Worm (Caenorhabditis elegans) whole organism, L1 larva: Measurements from ENCODE around the gene F20B6.9.
A peak's percentile ranks its signal among the peaks of the same experiment; 100 is the strongest.

Experiments used
- C16A3.4 ChIP-seq: fragments of 150-350 bp; optimal IDR thresholded peaks from 2 replicates; lab custom pipeline; 2014; ENCODE audit warnings: missing biosample characterization, missing genetic modification characterization
- Y116A8C.19 ChIP-seq: sonication (generic microtip); optimal IDR thresholded peaks from 2 replicates; lab custom pipeline; 2016; ENCODE audit warnings: missing compliant biosample characterization, missing genetic modification characterization, borderline replicate concordance
- blmp-1 ChIP-seq: fragments of 150-350 bp; optimal IDR thresholded peaks from 2 replicates; lab custom pipeline; 2014; ENCODE audit warnings: missing biosample characterization, missing genetic modification characterization
- ceh-8 ChIP-seq: fragments of 200-800 bp; sonication (Bioruptor generic); optimal IDR thresholded peaks from 2 replicates; lab custom pipeline; 2018; ENCODE audit warnings: mild to moderate bottlenecking, missing genetic modification characterization, moderate library complexity, missing compliant biosample characterization
- dpl-1 ChIP-seq, 3 experiments: fragments of 150-350 bp in 2 of 3; sonication (generic microtip) in 1 of 3; optimal IDR thresholded peaks; 2 replicates each; lab custom pipeline; 2014 to 2017; ENCODE audit warnings: missing biosample characterization in 3 of 3, missing genetic modification characterization in 3 of 3, missing genetic modification reagents in 3 of 3
- efl-1 ChIP-seq, 4 experiments: fragments of 150-350 bp; optimal IDR thresholded peaks in 3 of 4; peaks in 1 of 4; 1 replicate in 1 of 4; 2 replicates in 3 of 4; lab custom pipeline; 2014; ENCODE audit warnings: missing biosample characterization in 2 of 4, missing genetic modification characterization in 2 of 4, missing genetic modification reagents in 2 of 4
- efl-3 ChIP-seq: fragments of 200-800 bp; sonication (Bioruptor generic); optimal IDR thresholded peaks from 2 replicates; lab custom pipeline; 2018; ENCODE audit warnings: mild to moderate bottlenecking, missing genetic modification characterization, missing compliant biosample characterization
- egl-13 ChIP-seq: sonication (generic microtip); optimal IDR thresholded peaks from 2 replicates; lab custom pipeline; 2016; ENCODE audit warnings: missing genotype, missing genetic modification reagents, missing genetic modification characterization, missing compliant biosample characterization
- elt-2 ChIP-seq: sonication (generic microtip); optimal IDR thresholded peaks from 2 replicates; lab custom pipeline; 2016; ENCODE audit warnings: missing genetic modification characterization, mild to moderate bottlenecking, inconsistent platforms, missing compliant biosample characterization, missing genetic modification reagents
- fkh-4 ChIP-seq: sonication (generic microtip); optimal IDR thresholded peaks from 2 replicates; lab custom pipeline; 2016; ENCODE audit warnings: missing compliant biosample characterization, missing genetic modification characterization, borderline replicate concordance
- fkh-8 ChIP-seq: sonication (generic microtip); optimal IDR thresholded peaks from 2 replicates; lab custom pipeline; 2016; ENCODE audit warnings: mild to moderate bottlenecking, missing genetic modification characterization, missing compliant biosample characterization
- fos-1 ChIP-seq: fragments of 150-350 bp; optimal IDR thresholded peaks from 2 replicates; lab custom pipeline; 2014; ENCODE audit warnings: missing biosample characterization, missing genetic modification characterization
- grh-1 ChIP-seq: fragments of 200-800 bp; sonication (Bioruptor generic); IDR thresholded peaks from 2 replicates; pipeline ENCODE4 v1.3.6; 2022; ENCODE audit warnings: missing genetic modification reagents, missing genetic modification characterization, missing compliant biosample characterization
- isw-1 ChIP-seq: fragments of 200-800 bp; sonication (Bioruptor generic); IDR thresholded peaks from 2 replicates; pipeline ENCODE4 v1.3.6; 2022; ENCODE audit warnings: missing genetic modification characterization, missing compliant biosample characterization
- jun-1 ChIP-seq: fragments of 150-350 bp; optimal IDR thresholded peaks from 2 replicates; lab custom pipeline; 2014; ENCODE audit warnings: missing biosample characterization, missing genetic modification reagents, missing genetic modification characterization
- lin-14 ChIP-seq: fragments of 200-800 bp; sonication (Bioruptor generic); optimal IDR thresholded peaks from 2 replicates; lab custom pipeline; 2018; ENCODE audit warnings: mild to moderate bottlenecking, missing genetic modification characterization, moderate library complexity, missing compliant biosample characterization
- lin-39 ChIP-seq: fragments of 150-350 bp; optimal IDR thresholded peaks from 2 replicates; lab custom pipeline; 2014; ENCODE audit warnings: missing biosample characterization, missing genetic modification reagents, missing genetic modification characterization
- lir-3 ChIP-seq: sonication (generic microtip); optimal IDR thresholded peaks from 2 replicates; lab custom pipeline; 2016; ENCODE audit warnings: mild to moderate bottlenecking, missing genetic modification characterization, moderate library complexity, missing compliant biosample characterization; ENCODE audit not compliant: poor library complexity
- mab-9 ChIP-seq: fragments of 200-800 bp; sonication (Bioruptor generic); IDR thresholded peaks from 2 replicates; pipeline ENCODE4 v1.3.6; 2022; ENCODE audit warnings: missing genetic modification reagents, missing genetic modification characterization, missing compliant biosample characterization
- mef-2 ChIP-seq: fragments of 150-350 bp; optimal IDR thresholded peaks from 2 replicates; lab custom pipeline; 2014; ENCODE audit warnings: missing biosample characterization, missing genetic modification characterization
- nhr-19 ChIP-seq: fragments of 200-800 bp; sonication (Bioruptor generic); conservative IDR thresholded peaks from 2 replicates; pipeline ENCODE4 v1.3.6; 2022; ENCODE audit warnings: missing genetic modification characterization, missing compliant biosample characterization
- nhr-20 ChIP-seq: sonication (generic microtip); optimal IDR thresholded peaks from 2 replicates; lab custom pipeline; 2016; ENCODE audit warnings: mild to moderate bottlenecking, missing genetic modification characterization, missing compliant biosample characterization
- nhr-71 ChIP-seq: sonication (generic microtip); optimal IDR thresholded peaks from 2 replicates; lab custom pipeline; 2016; ENCODE audit warnings: mild to moderate bottlenecking, missing genetic modification characterization, moderate library complexity, missing compliant biosample characterization
- nhr-76 ChIP-seq: sonication (generic microtip); optimal IDR thresholded peaks from 2 replicates; lab custom pipeline; 2017; ENCODE audit warnings: missing biosample characterization, missing genetic modification characterization
- nhr-77 ChIP-seq: fragments of 150-350 bp; optimal IDR thresholded peaks from 2 replicates; lab custom pipeline; 2014; ENCODE audit warnings: missing biosample characterization, missing genetic modification characterization
- nhr-85 ChIP-seq: sonication (generic microtip); peaks from one replicate; lab custom pipeline; 2016; ENCODE audit warnings: missing genetic modification characterization, inconsistent platforms, missing compliant biosample characterization
- nhr-90 ChIP-seq: sonication (generic microtip); optimal IDR thresholded peaks from 2 replicates; lab custom pipeline; 2016; ENCODE audit warnings: mild to moderate bottlenecking, missing genetic modification characterization, missing compliant biosample characterization; ENCODE audit not compliant: poor library complexity
- pqm-1 ChIP-seq: sonication (generic microtip); optimal IDR thresholded peaks from 3 replicates; lab custom pipeline; 2017; ENCODE audit warnings: missing biosample characterization, missing genetic modification characterization
- rnt-1 ChIP-seq: sonication (generic microtip); optimal IDR thresholded peaks from 2 replicates; lab custom pipeline; 2016; ENCODE audit warnings: mild to moderate bottlenecking, missing genetic modification characterization, moderate library complexity, missing compliant biosample characterization
- sptf-1 ChIP-seq: fragments of 150-350 bp; optimal IDR thresholded peaks from 2 replicates; lab custom pipeline; 2014; ENCODE audit warnings: missing biosample characterization, missing genetic modification characterization
- swsn-7 ChIP-seq: sonication (generic microtip); optimal IDR thresholded peaks from 2 replicates; lab custom pipeline; 2016; ENCODE audit warnings: missing genetic modification characterization, missing compliant biosample characterization
- tlp-1 ChIP-seq: fragments of 150-350 bp; optimal IDR thresholded peaks from 2 replicates; lab custom pipeline; 2014; ENCODE audit warnings: missing biosample characterization, missing genetic modification characterization
- unc-30 ChIP-seq: sonication (generic microtip); optimal IDR thresholded peaks from 2 replicates; lab custom pipeline; 2017; ENCODE audit warnings: missing biosample characterization, missing genetic modification characterization
- zag-1 ChIP-seq: fragments of 150-350 bp; optimal IDR thresholded peaks from 2 replicates; lab custom pipeline; 2014; ENCODE audit warnings: missing biosample characterization, missing genetic modification characterization
- zip-4 ChIP-seq: fragments of 200-800 bp; sonication (Bioruptor generic); optimal IDR thresholded peaks from 2 replicates; lab custom pipeline; 2018; ENCODE audit warnings: mild to moderate bottlenecking, missing genetic modification characterization, moderate library complexity, missing compliant biosample characterization
- ztf-4 ChIP-seq: fragments of 150-350 bp; optimal IDR thresholded peaks from 2 replicates; lab custom pipeline; 2014; ENCODE audit warnings: missing biosample characterization, missing genetic modification characterization

F20B6.9 gene

DNA sequence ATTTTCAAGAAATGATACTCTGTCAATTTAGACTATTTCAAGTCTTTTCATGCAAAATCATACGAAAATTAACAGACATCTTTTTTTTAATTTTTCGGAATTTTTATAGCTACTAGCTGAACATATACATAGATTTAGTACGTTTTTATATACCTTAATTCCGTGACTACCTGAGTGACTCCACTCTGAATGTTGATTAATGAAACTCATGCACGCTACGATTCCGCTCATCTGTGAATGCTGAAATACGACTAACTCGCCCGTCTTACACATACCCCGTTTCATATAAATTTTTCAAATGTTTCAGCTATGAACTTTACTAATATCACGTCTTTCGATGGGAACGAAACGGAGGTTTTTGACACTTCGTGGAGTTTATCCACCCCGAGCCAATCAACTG lies 40.1 kb downstream of the F20B6.9 start, which contains the start of gene ZK470.14:
Gene ZK470.14, plus strand, starts transcription at position 301 of the 400 bp plus-strand sequence.
- TF ChIP-seq ztf-4 (no peak), egl-13 (tag; lab: Kevin White, UChicago) (no peak), nhr-20 (tag; lab: Kevin White, UChicago) (no peak), unc-30 (tag; lab: Kevin White, UChicago) (no peak), efl-3 (GFP tag; lab: Kevin White, UChicago) (no peak), tlp-1 (tag; lab: Kevin White, UChicago) (no peak), isw-1 (no peak), mef-2 (tag; lab: Kevin White, UChicago) (no peak), fkh-8 (tag; lab: Kevin White, UChicago) (no peak), Y116A8C.19 (tag; lab: Kevin White, UChicago) (no peak), nhr-77 (tag; lab: Kevin White, UChicago) (no peak), pqm-1 (no peak), grh-1 (GFP tag; lab: Robert Waterston, UW) (no peak), nhr-90 (tag; lab: Kevin White, UChicago) (no peak), fos-1 (tag; lab: Kevin White, UChicago) (no peak), lir-3 (tag; lab: Kevin White, UChicago) (no peak), dpl-1 (GFP tag; optimal IDR thresholded peaks at IDR 0.05; lab: Kevin White, UChicago) (no peak), nhr-76 (tag; lab: Kevin White, UChicago) (no peak)

- no peak for TF ChIP-seq elt-2 (tag; lab: Kevin White, UChicago)
- TF ChIP-seq lin-14: peak; percentile 9
- TF ChIP-seq Y116A8C.19 (tag; lab: Kevin White, UChicago): no peak
- TF ChIP-seq zip-4 (GFP tag; lab: Kevin White, UChicago): no peak
Measured at ce11 chrX:4163391-4163790, 43.9 kb downstream of the F20B6.9 start, which contains the start of gene ZK470.1. ZK470.1 (plus strand) TSS chrX:4163691.

DNA sequence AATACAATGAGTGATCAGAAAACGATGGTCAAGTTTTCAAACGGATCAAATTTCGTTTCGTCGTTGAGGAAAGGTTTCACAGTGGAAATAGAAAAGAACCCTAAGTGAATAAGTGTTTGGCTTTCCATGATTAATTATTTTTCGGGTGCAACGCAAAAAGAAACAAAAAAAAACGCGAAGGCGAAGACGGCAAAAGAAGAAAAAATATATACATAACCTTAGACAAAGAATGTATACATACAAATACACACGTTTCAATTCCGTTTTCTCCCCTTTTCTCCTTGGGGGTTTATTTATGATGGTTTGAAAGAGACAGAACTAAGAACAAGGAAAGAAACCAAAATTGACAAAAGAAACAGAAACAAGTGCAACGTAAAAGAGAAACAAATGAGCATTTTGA lies 45.3 kb downstream of the F20B6.9 start:
- TF ChIP-seq nhr-85 (peak; percentile 62), blmp-1 (tag; lab: Kevin White, UChicago) (peak; percentile 50), ceh-8 (GFP tag; lab: Kevin White, UChicago) (no peak), rnt-1 (no peak), lin-14 (peak; percentile 39), nhr-71 (tag; lab: Kevin White, UChicago) (peak; percentile 0)

DNA sequence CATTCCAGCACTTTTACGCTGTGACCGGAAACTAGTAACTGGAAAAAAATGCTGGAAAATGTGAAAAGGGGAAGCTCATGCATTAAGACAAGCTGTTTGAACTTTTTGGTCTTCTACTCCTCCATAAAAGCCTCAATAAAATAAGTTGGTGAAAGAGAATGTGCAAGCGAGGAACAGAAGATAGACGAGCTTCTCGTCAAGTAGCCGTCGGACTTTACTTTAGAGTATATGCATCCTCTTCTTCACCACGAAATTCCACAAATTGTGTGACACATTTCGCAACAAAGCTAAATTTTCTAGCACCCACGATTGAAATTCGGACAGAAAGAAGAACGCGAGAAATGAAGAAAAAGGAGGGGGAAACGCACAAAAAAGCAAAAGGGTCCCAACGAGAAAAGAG lies 47.4 kb downstream of the F20B6.9 start:
- TF ChIP-seq rnt-1: no peak
- no peak for TF ChIP-seq isw-1

DNA sequence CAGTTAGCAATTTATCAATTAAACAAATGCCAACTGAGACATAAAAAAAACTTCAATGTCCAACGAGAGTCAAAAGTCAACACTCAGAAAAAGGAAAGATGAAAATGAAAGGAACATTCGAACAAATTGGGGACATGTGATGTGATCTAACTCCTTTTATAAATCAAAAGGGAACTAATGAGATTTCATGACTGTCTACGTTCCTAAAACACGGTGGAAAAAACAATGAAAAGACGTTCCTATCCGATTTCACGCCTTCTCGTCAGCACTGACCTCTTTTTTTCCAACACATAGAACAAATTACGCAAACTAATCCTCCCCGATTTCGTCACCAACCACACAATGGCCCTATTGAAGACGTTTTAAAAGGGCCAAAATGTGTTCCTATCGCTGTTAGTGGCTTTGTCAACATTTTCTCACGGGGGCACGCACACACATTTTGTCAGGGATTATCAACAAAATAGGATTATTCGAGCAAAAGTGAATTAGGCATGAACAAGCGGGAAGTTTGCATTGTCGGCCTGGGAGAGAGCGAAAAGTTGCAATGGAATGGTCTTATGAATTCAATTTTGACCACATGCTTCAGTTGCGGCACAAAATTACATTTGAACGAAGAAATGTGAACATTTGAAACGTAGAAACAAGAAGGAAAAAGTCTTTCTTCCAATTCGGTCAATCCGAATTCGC lies 48.0 kb downstream of the F20B6.9 start:
- no peak for TF ChIP-seq Y116A8C.19 (tag; lab: Kevin White, UChicago)
- no peak for TF ChIP-seq lin-39 (tag; lab: Kevin White, UChicago)
- peak; percentile 32 for TF ChIP-seq blmp-1 (tag; lab: Kevin White, UChicago)
- TF ChIP-seq C16A3.4 (tag; lab: Kevin White, UChicago): no peak
- TF ChIP-seq fkh-4: no peak
- peak; percentile 13 for TF ChIP-seq lin-14
- TF ChIP-seq efl-1 (optimal IDR thresholded peaks at IDR 0.05; lab: Kevin White, UChicago): no peak
- TF ChIP-seq efl-1 (GFP tag; optimal IDR thresholded peaks at IDR 0.05 in 1 of 2; lab: Kevin White, UChicago): peak in 1 of 2 experiments; percentile 60
- no peak for TF ChIP-seq swsn-7 (tag; lab: Kevin White, UChicago)
- no peak for TF ChIP-seq jun-1 (tag; lab: Kevin White, UChicago)
- TF ChIP-seq nhr-19 (GFP tag; lab: Robert Waterston, UW): no peak
- no peak for TF ChIP-seq zag-1 (tag; lab: Kevin White, UChicago)
- no peak for TF ChIP-seq sptf-1 (tag; lab: Kevin White, UChicago)
- no peak for TF ChIP-seq mab-9
